Fruit fly (Drosophila melanogaster) whole organism, embryonic: Measurements from ENCODE around the gene CG33060.

Experiments used
- CG10979 ChIP-seq: fragments of 200-800 bp; sonication (Bioruptor generic); optimal IDR thresholded peaks from 2 replicates; lab custom pipeline; 2018; ENCODE audit warnings: missing biosample characterization, mild to moderate bottlenecking, missing genetic modification characterization, moderate library complexity
- CG11085 ChIP-seq: fragments of 200-800 bp; sonication (Bioruptor generic); IDR thresholded peaks from 2 replicates; pipeline ENCODE4 v1.3.6; 2022; ENCODE audit warnings: missing biosample characterization, missing genetic modification characterization
- CG11247 ChIP-seq: fragments of 200-800 bp; sonication (Bioruptor generic); IDR thresholded peaks from 2 replicates; pipeline ENCODE4 v1.3.6; 2022; ENCODE audit warnings: missing biosample characterization, missing genetic modification characterization
- CG14441 ChIP-seq: fragments of 200-800 bp; sonication (Bioruptor generic); IDR thresholded peaks from 2 replicates; pipeline ENCODE4 v1.3.6; 2022; ENCODE audit warnings: missing biosample characterization, missing genetic modification characterization
- CG15479 ChIP-seq: fragments of 200-800 bp; sonication (Bioruptor generic); optimal IDR thresholded peaks from 3 replicates; lab custom pipeline; 2019; ENCODE audit warnings: missing biosample characterization, mild to moderate bottlenecking, missing genetic modification characterization, moderate library complexity
- CG15514 ChIP-seq: fragments of 200-800 bp; sonication (Bioruptor generic); optimal IDR thresholded peaks from 3 replicates; lab custom pipeline; 2017; ENCODE audit warnings: missing biosample characterization, missing genetic modification characterization, mild to moderate bottlenecking, moderate library complexity, missing genetic modification reagents
- CG15601 ChIP-seq: fragments of 200-800 bp; sonication (Bioruptor generic); optimal IDR thresholded peaks from 3 replicates; lab custom pipeline; 2019; ENCODE audit warnings: missing biosample characterization, mild to moderate bottlenecking, missing genetic modification characterization, moderate library complexity
- CG1602 ChIP-seq: fragments of 200-800 bp; sonication (Bioruptor generic); optimal IDR thresholded peaks from 3 replicates; lab custom pipeline; 2016; ENCODE audit warnings: missing biosample characterization, missing genetic modification characterization
- CG17361 ChIP-seq: fragments of 200-800 bp; sonication (Bioruptor generic); IDR thresholded peaks from 3 replicates; pipeline ENCODE4 v1.3.6; 2022; ENCODE audit warnings: missing biosample characterization, missing genetic modification characterization
- CG18764 ChIP-seq: fragments of 200-800 bp; sonication (Bioruptor generic); optimal IDR thresholded peaks from 3 replicates; lab custom pipeline; 2016; ENCODE audit warnings: missing biosample characterization, missing genetic modification characterization
- CG2120 ChIP-seq: fragments of 200-800 bp; sonication (Bioruptor generic); optimal IDR thresholded peaks from 3 replicates; lab custom pipeline; 2016; ENCODE audit warnings: missing biosample characterization, missing genetic modification characterization
- CG2199 ChIP-seq: fragments of 200-800 bp; sonication (Bioruptor generic); IDR thresholded peaks from 3 replicates; pipeline ENCODE4 v1.3.6; 2022; ENCODE audit warnings: missing biosample characterization, missing genetic modification characterization
- CG2875 ChIP-seq: fragments of 200-800 bp; sonication (Bioruptor generic); optimal IDR thresholded peaks from 2 replicates; lab custom pipeline; 2017; ENCODE audit warnings: missing biosample characterization, mild to moderate bottlenecking, missing genetic modification characterization, missing genetic modification reagents
- CG30431 ChIP-seq: fragments of 200-800 bp; sonication (Bioruptor generic); optimal IDR thresholded peaks from 2 replicates; lab custom pipeline; 2017; ENCODE audit warnings: missing biosample characterization, missing genetic modification characterization
- CG32532 ChIP-seq: fragments of 200-800 bp; sonication (Bioruptor generic); IDR thresholded peaks from 2 replicates; pipeline ENCODE4 v1.3.6; 2022; ENCODE audit warnings: missing biosample characterization, missing genetic modification characterization
- CG42726 ChIP-seq: fragments of 200-800 bp; sonication (Bioruptor generic); IDR thresholded peaks from 2 replicates; pipeline ENCODE4 v1.3.6; 2022; ENCODE audit warnings: missing biosample characterization, missing genetic modification characterization; ENCODE audit not compliant: partially characterized antibody
- CG6683 ChIP-seq: fragments of 200-800 bp; sonication (Bioruptor generic); optimal IDR thresholded peaks from 2 replicates; lab custom pipeline; 2017; ENCODE audit warnings: missing biosample characterization, mild to moderate bottlenecking, missing genetic modification characterization, missing genetic modification reagents
- CG7372 ChIP-seq: fragments of 200-800 bp; sonication (Bioruptor generic); IDR thresholded peaks from 2 replicates; pipeline ENCODE4 v1.3.6; 2022; ENCODE audit warnings: missing biosample characterization, missing genetic modification characterization
- CG7556 ChIP-seq: fragments of 200-800 bp; sonication (Bioruptor generic); optimal IDR thresholded peaks from 2 replicates; lab custom pipeline; 2017; ENCODE audit warnings: missing biosample characterization, mild to moderate bottlenecking, missing genetic modification characterization
- CG8388 ChIP-seq: fragments of 200-800 bp; sonication (Bioruptor generic); optimal IDR thresholded peaks from 2 replicates; lab custom pipeline; 2019; ENCODE audit warnings: missing biosample characterization, mild to moderate bottlenecking, missing genetic modification characterization, moderate library complexity
- CG8924 ChIP-seq: fragments of 200-800 bp; optimal IDR thresholded peaks from 3 replicates; lab custom pipeline; 2019; ENCODE audit warnings: missing biosample characterization, mild to moderate bottlenecking, missing genetic modification characterization, moderate library complexity
- CG8944 ChIP-seq: fragments of 200-800 bp; sonication (Bioruptor generic); optimal IDR thresholded peaks from 3 replicates; lab custom pipeline; 2016; ENCODE audit warnings: missing biosample characterization, missing genetic modification characterization
- CG9215 ChIP-seq: fragments of 200-800 bp; sonication (Bioruptor generic); IDR thresholded peaks from 2 replicates; pipeline ENCODE4 v1.3.6; 2022; ENCODE audit warnings: missing biosample characterization, missing genetic modification characterization
- Fer2 ChIP-seq: fragments of 200-800 bp; sonication (Bioruptor generic); optimal IDR thresholded peaks from 2 replicates; lab custom pipeline; 2018; ENCODE audit warnings: missing biosample characterization, mild to moderate bottlenecking, missing genetic modification characterization, moderate library complexity
- Gug ChIP-seq: fragments of 200-800 bp; sonication (Bioruptor generic); IDR thresholded peaks from 4 replicates; pipeline ENCODE4 v1.3.6; 2022; ENCODE audit warnings: missing biosample characterization, missing genetic modification characterization
- HLH3B ChIP-seq: fragments of 200-800 bp; sonication (Bioruptor generic); IDR thresholded peaks from 2 replicates; pipeline ENCODE4 v1.3.6; 2022; ENCODE audit warnings: missing biosample characterization, missing genetic modification characterization
- MBD-R2 ChIP-seq: fragments of 200-800 bp; sonication (Bioruptor generic); IDR thresholded peaks from 2 replicates; pipeline ENCODE4 v1.3.6; 2022; ENCODE audit warnings: missing biosample characterization, missing genetic modification characterization
- MTF-1 ChIP-seq: fragments of 200-800 bp; sonication (Bioruptor generic); optimal IDR thresholded peaks from 2 replicates; lab custom pipeline; 2018; ENCODE audit warnings: missing biosample characterization, mild to moderate bottlenecking, missing genetic modification characterization, borderline replicate concordance
- NC2β ChIP-seq: fragments of 200-800 bp; sonication (Bioruptor generic); optimal IDR thresholded peaks from 2 replicates; lab custom pipeline; 2016; ENCODE audit warnings: missing biosample characterization, missing genetic modification characterization
- NfI ChIP-seq: fragments of 200-800 bp; sonication (Bioruptor generic); optimal IDR thresholded peaks from 3 replicates; lab custom pipeline; 2018; ENCODE audit warnings: missing biosample characterization, mild to moderate bottlenecking, missing genetic modification characterization, moderate library complexity
- ab ChIP-seq: fragments of 200-800 bp; sonication (Bioruptor generic); optimal IDR thresholded peaks from 2 replicates; lab custom pipeline; 2016; ENCODE audit warnings: missing biosample characterization, missing genetic modification characterization
- al ChIP-seq: fragments of 200-800 bp; sonication (Bioruptor generic); IDR thresholded peaks from 2 replicates; pipeline ENCODE4 v1.3.6; 2022; ENCODE audit warnings: missing biosample characterization, missing genetic modification characterization
- ash1 ChIP-seq: fragments of 200-800 bp; sonication (Bioruptor generic); optimal IDR thresholded peaks from 2 replicates; lab custom pipeline; 2018; ENCODE audit warnings: missing biosample characterization, mild to moderate bottlenecking, missing genetic modification characterization
- corto ChIP-seq: fragments of 200-800 bp; sonication (Bioruptor generic); optimal IDR thresholded peaks from 2 replicates; lab custom pipeline; 2016; ENCODE audit warnings: missing biosample characterization, mild to moderate bottlenecking, missing genetic modification characterization, moderate library complexity
- danr ChIP-seq: fragments of 200-800 bp; sonication (Bioruptor generic); IDR thresholded peaks from 2 replicates; pipeline ENCODE4 v1.3.6; 2022; ENCODE audit warnings: missing biosample characterization, missing genetic modification characterization
- disco-r ChIP-seq: fragments of 200-800 bp; sonication (Bioruptor generic); optimal IDR thresholded peaks from 2 replicates; lab custom pipeline; 2016; ENCODE audit warnings: missing biosample characterization, missing genetic modification characterization
- gcm2 ChIP-seq: fragments of 200-800 bp; sonication (Bioruptor generic); optimal IDR thresholded peaks from 2 replicates; lab custom pipeline; 2016; ENCODE audit warnings: missing biosample characterization, missing genetic modification characterization
- gem ChIP-seq: fragments of 200-800 bp; sonication (Bioruptor generic); optimal IDR thresholded peaks from 2 replicates; lab custom pipeline; 2019; ENCODE audit warnings: missing biosample characterization, mild to moderate bottlenecking, missing genetic modification characterization, moderate library complexity
- klu ChIP-seq: fragments of 200-800 bp; sonication (Bioruptor generic); IDR thresholded peaks from 2 replicates; pipeline ENCODE4 v1.3.6; 2022; ENCODE audit warnings: missing biosample characterization, missing genetic modification characterization
- lab ChIP-seq: fragments of 200-800 bp; sonication (Bioruptor generic); optimal IDR thresholded peaks from 3 replicates; lab custom pipeline; 2017; ENCODE audit warnings: missing biosample characterization, missing genetic modification characterization, mild to moderate bottlenecking, moderate library complexity, missing genetic modification reagents
- luna ChIP-seq: fragments of 200-800 bp; sonication (Bioruptor generic); optimal IDR thresholded peaks from 2 replicates; lab custom pipeline; 2016; ENCODE audit warnings: missing biosample characterization, missing genetic modification characterization
- nerfin-1 ChIP-seq: fragments of 200-800 bp; sonication (Bioruptor generic); optimal IDR thresholded peaks from 3 replicates; lab custom pipeline; 2019; ENCODE audit warnings: missing biosample characterization, mild to moderate bottlenecking, missing genetic modification characterization, moderate library complexity
- odd ChIP-seq: fragments of 200-800 bp; sonication (Bioruptor generic); optimal IDR thresholded peaks from 2 replicates; lab custom pipeline; 2017; ENCODE audit warnings: missing biosample characterization, mild to moderate bottlenecking, missing genetic modification characterization
- phol ChIP-seq: fragments of 200-800 bp; sonication (Bioruptor generic); optimal IDR thresholded peaks from 3 replicates; lab custom pipeline; 2018; ENCODE audit warnings: missing biosample characterization, mild to moderate bottlenecking, missing genetic modification characterization, moderate library complexity
- ro ChIP-seq: fragments of 200-800 bp; sonication (Bioruptor generic); IDR thresholded peaks from 2 replicates; pipeline ENCODE4 v1.3.6; 2022; ENCODE audit warnings: missing biosample characterization, missing genetic modification characterization
- shn ChIP-seq: fragments of 200-800 bp; sonication (Bioruptor generic); optimal IDR thresholded peaks from 3 replicates; lab custom pipeline; 2016; ENCODE audit warnings: missing biosample characterization, missing genetic modification characterization
- sim ChIP-seq: fragments of 200-800 bp; sonication (Bioruptor generic); IDR thresholded peaks from 2 replicates; pipeline ENCODE4 v1.3.6; 2022; ENCODE audit warnings: missing biosample characterization, missing genetic modification characterization
- slbo ChIP-seq: fragments of 200-800 bp; sonication (Bioruptor generic); IDR thresholded peaks from 2 replicates; pipeline ENCODE4 v1.3.6; 2022; ENCODE audit warnings: missing biosample characterization, missing genetic modification characterization
- tll ChIP-seq, 2 experiments: fragments of 200-800 bp in 1 of 2; fragments of >200 bp in 1 of 2; sonication (Bioruptor generic) in 1 of 2; optimal IDR thresholded peaks; 2 replicates each; lab custom pipeline; 2017 to 2019; ENCODE audit warnings: missing biosample characterization in 2 of 2, missing genetic modification characterization in 2 of 2, mild to moderate bottlenecking in 1 of 2, moderate library complexity in 1 of 2
- trem ChIP-seq: fragments of 200-800 bp; optimal IDR thresholded peaks from 3 replicates; lab custom pipeline; 2019; ENCODE audit warnings: missing biosample characterization, mild to moderate bottlenecking, missing genetic modification characterization, moderate library complexity

The CG33060 gene

dm6 chr3L:16328207-16328891 lies 2.5 kb upstream of the CG33060 start, which contains the start of gene CG13058 (continued):
- TF ChIP-seq ash1 (GFP tag; lab: Kevin White, UChicago), result no peak
- TF ChIP-seq CG2120 (GFP tag; lab: Kevin White, UChicago), result peak; percentile 77
- no peak for TF ChIP-seq CG7372 (GFP tag; lab: Robert Waterston, UW)
- peak; percentile 64 for TF ChIP-seq odd (GFP tag; lab: Kevin White, UChicago)
- TF ChIP-seq gcm2 (GFP tag; lab: Kevin White, UChicago), result no peak
- peak; percentile 7 for TF ChIP-seq MTF-1
- TF ChIP-seq nerfin-1 (tag; lab: Kevin White, UChicago), result no peak
- TF ChIP-seq CG14441 (GFP tag; lab: Robert Waterston, UW), result 0 out of 2 replicates have a peak, but pooled peaks have one; percentile 41
- TF ChIP-seq CG17361, result peak; percentile 60; the same call in 2 of the 3 replicates
- peak; percentile 13 for TF ChIP-seq disco-r
- TF ChIP-seq NfI (GFP tag; lab: Kevin White, UChicago), result peak; percentile 67
- peak; percentile 78 for TF ChIP-seq HLH3B
- peak; percentile 27 for TF ChIP-seq CG18764
- peak; percentile 36 for TF ChIP-seq CG8944 (GFP tag; lab: Kevin White, UChicago)
- peak; percentile 18; the same call in 1 of the 2 replicates for TF ChIP-seq CG9215
- no peak for TF ChIP-seq CG8388
- TF ChIP-seq CG2875, result no peak
- TF ChIP-seq CG15514 (GFP tag; lab: Kevin White, UChicago), result peak; percentile 51
- TF ChIP-seq CG2199 (GFP tag; lab: Robert Waterston, UW), result no peak
- TF ChIP-seq trem (tag; lab: Kevin White, UChicago), result no peak
- TF ChIP-seq klu (GFP tag; lab: Robert Waterston, UW), result no peak
- peak; percentile 79 for TF ChIP-seq slbo
- no peak for TF ChIP-seq CG10979
- TF ChIP-seq Fer2, result no peak
- TF ChIP-seq danr (GFP tag; lab: Robert Waterston, UW), result no peak
- TF ChIP-seq CG15601, result no peak
- TF ChIP-seq CG6683 (GFP tag; lab: Kevin White, UChicago), result no peak
- 0 out of 2 replicates have a peak, but pooled peaks have one; percentile 23 for TF ChIP-seq al
- TF ChIP-seq CG11247 (GFP tag; lab: Robert Waterston, UW), result no peak
- TF ChIP-seq sim, result no peak
- peak; percentile 80 for TF ChIP-seq gem (tag; lab: Kevin White, UChicago)
- peak; percentile 41 for TF ChIP-seq CG1602 (GFP tag; lab: Kevin White, UChicago)
- TF ChIP-seq CG30431 (GFP tag; lab: Kevin White, UChicago), result peak; percentile 27
- TF ChIP-seq corto (GFP tag; lab: Kevin White, UChicago), result no peak
- TF ChIP-seq CG7556, result peak; percentile 69
- TF ChIP-seq CG42726 (GFP tag; lab: Robert Waterston, UW), result no peak
- TF ChIP-seq ab (GFP tag; lab: Kevin White, UChicago), result no peak
- TF ChIP-seq Gug (GFP tag; lab: Robert Waterston, UW), result no peak
- peak; percentile 4 for TF ChIP-seq shn
- TF ChIP-seq tll (GFP tag; optimal IDR thresholded peaks at IDR 0.05; lab: Kevin White, UChicago), result no peak
- no peak for TF ChIP-seq phol
- TF ChIP-seq lab (GFP tag; lab: Kevin White, UChicago), result peak; percentile 83
- peak; percentile 48 for TF ChIP-seq MBD-R2
- TF ChIP-seq NC2β, result no peak
- no peak for TF ChIP-seq CG32532 (GFP tag; lab: Robert Waterston, UW)
- no peak for TF ChIP-seq ro (GFP tag; lab: Robert Waterston, UW)
- no peak for TF ChIP-seq CG15479
- peak; percentile 70 for TF ChIP-seq CG8924 (tag; lab: Kevin White, UChicago)
- TF ChIP-seq luna (GFP tag; lab: Kevin White, UChicago), result no peak
- no peak for TF ChIP-seq CG11085 (GFP tag; lab: Robert Waterston, UW)
